Fruit fly (Drosophila melanogaster) whole organism, prepupa: ENCODE data around the gene CG7685.
A peak's percentile ranks its signal among the peaks of the same experiment; 100 is the strongest.

Experiments
- Blimp-1 ChIP-seq: fragments of 200-800 bp; sonication (Bioruptor generic); optimal IDR thresholded peaks from 3 replicates; lab custom pipeline; 2017; ENCODE audit warnings: missing biosample characterization, missing genetic modification characterization, mild to moderate bottlenecking, moderate library complexity, missing genetic modification reagents
- CG10669 ChIP-seq: fragments of 200-800 bp; sonication (Bioruptor generic); optimal IDR thresholded peaks from 3 replicates; lab custom pipeline; 2018; ENCODE audit warnings: missing biosample characterization, mild to moderate bottlenecking, missing genetic modification characterization, moderate library complexity
- CG11294 ChIP-seq: fragments of 200-800 bp; sonication (Bioruptor generic); IDR thresholded peaks from 2 replicates; pipeline ENCODE4 v1.3.6; 2022; ENCODE audit warnings: missing biosample characterization, missing genetic modification characterization
- CG11762 ChIP-seq: fragments of 200-800 bp; sonication (Bioruptor generic); optimal IDR thresholded peaks from 3 replicates; lab custom pipeline; 2016; ENCODE audit warnings: missing biosample characterization, missing genetic modification characterization; ENCODE audit not compliant: insufficient read depth
- CG11902 ChIP-seq: fragments of 200-800 bp; sonication (Bioruptor generic); optimal IDR thresholded peaks from 3 replicates; lab custom pipeline; 2016; ENCODE audit warnings: missing biosample characterization, missing genetic modification characterization
- CG3032 ChIP-seq: fragments of 200-800 bp; optimal IDR thresholded peaks from 2 replicates; lab custom pipeline; 2019; ENCODE audit warnings: missing biosample characterization, mild to moderate bottlenecking, missing genetic modification characterization, moderate library complexity
- CG31627 ChIP-seq: fragments of 200-800 bp; sonication (Bioruptor generic); optimal IDR thresholded peaks from 3 replicates; lab custom pipeline; 2016; ENCODE audit warnings: missing biosample characterization, missing genetic modification characterization
- CG34406 ChIP-seq: fragments of 200-800 bp; sonication (Bioruptor generic); optimal IDR thresholded peaks from 3 replicates; lab custom pipeline; 2016; ENCODE audit warnings: missing biosample characterization, missing genetic modification characterization
- CG6163 ChIP-seq: fragments of 200-800 bp; sonication (Bioruptor generic); IDR thresholded peaks from 3 replicates; pipeline ENCODE4 v1.3.6; 2022; ENCODE audit warnings: missing biosample characterization, missing genetic modification characterization
- CG6792 ChIP-seq: fragments of 200-800 bp; sonication (Bioruptor generic); optimal IDR thresholded peaks from 3 replicates; lab custom pipeline; 2016; ENCODE audit warnings: missing biosample characterization, missing genetic modification characterization
- CG6808 ChIP-seq: fragments of 200-800 bp; sonication (Bioruptor generic); optimal IDR thresholded peaks from 3 replicates; lab custom pipeline; 2017; ENCODE audit warnings: missing biosample characterization, missing genetic modification characterization, mild to moderate bottlenecking, moderate library complexity, missing genetic modification reagents
- CG6854 ChIP-seq: fragments of 200-800 bp; sonication (Bioruptor generic); optimal IDR thresholded peaks from 2 replicates; lab custom pipeline; 2017; ENCODE audit warnings: missing biosample characterization, mild to moderate bottlenecking, missing genetic modification characterization
- CG7368 ChIP-seq: fragments of 200-800 bp; sonication (Bioruptor generic); optimal IDR thresholded peaks from 3 replicates; lab custom pipeline; 2016; ENCODE audit warnings: missing biosample characterization, missing genetic modification characterization
- CG8319 ChIP-seq: fragments of 200-800 bp; sonication (Bioruptor generic); optimal IDR thresholded peaks from 3 replicates; lab custom pipeline; 2016; ENCODE audit warnings: missing biosample characterization, missing genetic modification characterization
- Eip75B ChIP-seq: fragments of 200-800 bp; sonication (Bioruptor generic); optimal IDR thresholded peaks from 3 replicates; lab custom pipeline; 2016; ENCODE audit warnings: missing biosample characterization, missing genetic modification characterization
- Eip78C ChIP-seq: fragments of 200-800 bp; sonication (Bioruptor generic); peaks from one replicate; lab custom pipeline; 2016; ENCODE audit warnings: missing biosample characterization, missing genetic modification characterization
- Ets21C ChIP-seq: fragments of 200-800 bp; sonication (Bioruptor generic); optimal IDR thresholded peaks from 3 replicates; lab custom pipeline; 2016; ENCODE audit warnings: missing biosample characterization, missing genetic modification characterization
- Ets96B ChIP-seq: fragments of 200-800 bp; optimal IDR thresholded peaks from 2 replicates; lab custom pipeline; 2019; ENCODE audit warnings: missing biosample characterization, mild to moderate bottlenecking, missing genetic modification characterization, moderate library complexity
- Hr4 ChIP-seq: fragments of 200-800 bp; sonication (Bioruptor generic); optimal IDR thresholded peaks from 3 replicates; lab custom pipeline; 2016; ENCODE audit warnings: missing biosample characterization, missing genetic modification characterization
- OdsH ChIP-seq: fragments of 200-800 bp; sonication (Bioruptor generic); optimal IDR thresholded peaks from 3 replicates; lab custom pipeline; 2016; ENCODE audit warnings: missing biosample characterization, missing genetic modification characterization
- Sox14 ChIP-seq: fragments of 200-800 bp; sonication (Bioruptor generic); optimal IDR thresholded peaks from 3 replicates; lab custom pipeline; 2016; ENCODE audit warnings: missing biosample characterization, missing genetic modification characterization
- achi ChIP-seq: fragments of 200-800 bp; sonication (Bioruptor generic); optimal IDR thresholded peaks from 3 replicates; lab custom pipeline; 2016; ENCODE audit warnings: missing biosample characterization, missing genetic modification characterization
- dac ChIP-seq: fragments of 200-800 bp; sonication (Bioruptor generic); optimal IDR thresholded peaks from 2 replicates; lab custom pipeline; 2017; ENCODE audit warnings: missing biosample characterization, mild to moderate bottlenecking, missing genetic modification characterization
- eg ChIP-seq: fragments of 200-800 bp; sonication (Bioruptor generic); IDR thresholded peaks from 3 replicates; pipeline ENCODE4 v1.3.6; 2022; ENCODE audit warnings: missing biosample characterization, missing genetic modification characterization
- esn ChIP-seq: fragments of 200-800 bp; sonication (Bioruptor generic); optimal IDR thresholded peaks from 2 replicates; lab custom pipeline; 2016; ENCODE audit warnings: missing biosample characterization, mild to moderate bottlenecking, missing genetic modification characterization, moderate library complexity
- fd85E ChIP-seq: fragments of 200-800 bp; sonication (Bioruptor generic); optimal IDR thresholded peaks from 3 replicates; lab custom pipeline; 2016; ENCODE audit warnings: missing biosample characterization, missing genetic modification characterization
- fkh ChIP-seq: fragments of 200-800 bp; sonication (Bioruptor generic); optimal IDR thresholded peaks from 3 replicates; lab custom pipeline; 2017; ENCODE audit warnings: missing biosample characterization, mild to moderate bottlenecking, missing genetic modification characterization, moderate library complexity
- lz ChIP-seq: fragments of 200-800 bp; sonication (Bioruptor generic); optimal IDR thresholded peaks from 3 replicates; lab custom pipeline; 2016; ENCODE audit warnings: missing biosample characterization, missing genetic modification characterization
- pdm3 ChIP-seq: fragments of 200-800 bp; sonication (Bioruptor generic); optimal IDR thresholded peaks from 3 replicates; lab custom pipeline; 2016; ENCODE audit warnings: missing biosample characterization, missing genetic modification characterization
- spab ChIP-seq: fragments of 200-800 bp; sonication (Bioruptor generic); optimal IDR thresholded peaks from 2 replicates; lab custom pipeline; 2017; ENCODE audit warnings: missing biosample characterization, mild to moderate bottlenecking, missing genetic modification characterization, missing genetic modification reagents
- ss ChIP-seq, 2 experiments: fragments of 200-800 bp; sonication (Bioruptor generic); optimal IDR thresholded peaks; 2 replicates in 1 of 2; 3 replicates in 1 of 2; lab custom pipeline; 2017 to 2018; ENCODE audit warnings: mild to moderate bottlenecking in 2 of 2, missing biosample characterization in 2 of 2, missing genetic modification characterization in 2 of 2, moderate library complexity in 1 of 2
- vri ChIP-seq: fragments of 200-800 bp; sonication (Bioruptor generic); optimal IDR thresholded peaks from 3 replicates; lab custom pipeline; 2016; ENCODE audit warnings: missing biosample characterization, mild to moderate bottlenecking, missing genetic modification characterization

The CG7685 gene

dm6 chr3R:18396801-18397604, 7.7 kb upstream of the CG7685 start, which contains the start of gene Vti1b (continued):
- TF ChIP-seq CG3032 (tag; lab: Kevin White, UChicago), result peak; percentile 94
- peak; percentile 88 for TF ChIP-seq Blimp-1 (GFP tag; lab: Kevin White, UChicago)
- peak; percentile 96 for TF ChIP-seq CG11762 (GFP tag; lab: Kevin White, UChicago)
- peak; percentile 99 for TF ChIP-seq pdm3 (GFP tag; lab: Kevin White, UChicago)
- peak; percentile 97 for TF ChIP-seq CG7368 (GFP tag; lab: Kevin White, UChicago)
- peak; percentile 93 for TF ChIP-seq fd85E (GFP tag; lab: Kevin White, UChicago)
- peak; percentile 97 for TF ChIP-seq lz (GFP tag; lab: Kevin White, UChicago)
- TF ChIP-seq CG6808 (GFP tag; lab: Kevin White, UChicago), result peak; percentile 94
- TF ChIP-seq CG31627 (GFP tag; lab: Kevin White, UChicago), result peak; percentile 99

DNA sequence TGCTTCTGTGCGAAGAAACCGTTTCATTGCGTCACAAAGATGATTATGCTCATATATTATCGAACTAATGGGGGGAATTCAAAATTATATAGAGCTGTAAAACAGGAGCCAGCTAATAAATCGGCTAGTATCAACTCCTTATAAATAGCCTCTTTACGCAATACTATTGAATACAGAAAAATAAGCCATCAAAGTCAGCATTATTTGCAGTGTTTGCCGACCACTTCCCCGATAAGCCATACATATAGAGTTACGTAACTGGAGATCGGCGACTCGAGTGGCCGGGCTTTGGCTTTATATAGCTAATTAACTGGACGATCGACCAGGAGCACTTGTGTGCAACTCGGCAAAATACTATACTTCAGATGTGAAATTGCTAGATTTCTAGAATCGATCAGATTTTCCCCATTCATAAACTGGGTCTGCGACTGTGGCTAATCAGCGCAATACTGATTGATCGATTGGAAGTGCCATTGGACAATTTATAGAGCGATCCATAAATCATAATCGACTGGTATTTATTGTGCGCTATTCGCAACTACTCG, 6.8 kb upstream of the CG7685 start:
- TF ChIP-seq CG6808 (GFP tag; lab: Kevin White, UChicago) (no peak), CG6163 (GFP tag; lab: Robert Waterston, UW) (peak; percentile 80), lz (GFP tag; lab: Kevin White, UChicago) (no peak), Eip75B (GFP tag; lab: Kevin White, UChicago) (no peak), CG3032 (tag; lab: Kevin White, UChicago) (peak; percentile 50), Ets96B (tag; lab: Kevin White, UChicago) (no peak), spab (GFP tag; lab: Kevin White, UChicago) (no peak), esn (GFP tag; lab: Kevin White, UChicago) (no peak), CG8319 (GFP tag; lab: Kevin White, UChicago) (no peak), CG11902 (no peak), Ets21C (no peak), CG11294 (GFP tag; lab: Robert Waterston, UW) (peak; percentile 23; the same call in 1 of the 2 replicates), Sox14 (GFP tag; lab: Kevin White, UChicago) (no peak), CG6792 (GFP tag; lab: Kevin White, UChicago) (no peak), eg (GFP tag; lab: Robert Waterston, UW) (no peak), dac (GFP tag; lab: Kevin White, UChicago) (no peak), OdsH (GFP tag; lab: Kevin White, UChicago) (no peak)

- TF ChIP-seq Sox14 (GFP tag; lab: Kevin White, UChicago) (no peak), Hr4 (GFP tag; lab: Kevin White, UChicago) (no peak), CG3032 (tag; lab: Kevin White, UChicago) (no peak), esn (GFP tag; lab: Kevin White, UChicago) (no peak), vri (peak; percentile 51), CG10669 (GFP tag; lab: Kevin White, UChicago) (no peak), Ets21C (no peak), CG6808 (GFP tag; lab: Kevin White, UChicago) (peak; percentile 3), fkh (GFP tag; lab: Kevin White, UChicago) (peak; percentile 76), ss (GFP tag; optimal IDR thresholded peaks at IDR 0.05; lab: Kevin White, UChicago) (peak in 1 of 2 experiments; percentile 22), CG6854 (peak; percentile 2), CG34406 (GFP tag; lab: Kevin White, UChicago) (no peak), achi (GFP tag; lab: Kevin White, UChicago) (peak; percentile 47), Eip78C (GFP tag; lab: Kevin White, UChicago) (peak; percentile 67)
These were observed 6.3 kb upstream of the CG7685 start for dm6 chr3R:18398460-18398901.
